Fruit fly (Drosophila melanogaster) whole organism: ENCODE measurements around the gene NimB2.

Experiments used
- Dll ChIP-seq: fragments of >200 bp; optimal IDR thresholded peaks from 2 replicates; lab custom pipeline; 2017
- psq ChIP-seq: fragments of >200 bp; optimal IDR thresholded peaks from 2 replicates; lab custom pipeline; 2017

- TF ChIP-seq psq (lab: Kevin White, UChicago) = no peak
- no peak for TF ChIP-seq Dll (lab: Kevin White, UChicago)
These were observed 3.1 kb upstream of the NimB2 start, which contains the start of the genes NimB4 and NimB5 for dm6 chr2L:13969876-13970275.
